Fruit fly (Drosophila melanogaster): ENCODE data around the gene CG1677.

DNA sequence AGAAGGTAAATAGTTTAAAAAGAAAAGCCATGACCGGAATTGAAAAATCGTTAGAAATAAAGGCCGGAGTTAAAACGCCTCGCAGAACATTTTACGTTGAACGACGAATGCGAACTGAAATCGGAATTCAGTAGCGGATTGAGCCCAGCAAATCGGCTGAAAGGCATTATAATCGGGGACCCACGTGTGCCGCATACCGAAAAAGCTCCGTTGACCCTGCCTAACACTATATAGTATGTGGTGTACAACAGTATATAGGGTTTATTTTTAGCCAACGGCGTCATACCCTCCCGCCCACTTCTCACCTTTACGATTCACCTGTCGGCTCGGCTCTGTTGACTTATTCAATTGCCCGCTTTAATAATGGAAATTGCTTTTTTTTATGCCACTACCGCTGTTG is 6.2 kb upstream of the CG1677 start, which contains the start of gene CG42246:
- TF ChIP-seq usp (GFP tag; optimal IDR thresholded peaks at IDR 0.05) (no peak), EcR (GFP tag; optimal IDR thresholded peaks at IDR 0.05) (no peak), CG8478 (optimal IDR thresholded peaks at IDR 0.05) (no peak), Dll (optimal IDR thresholded peaks at IDR 0.05) (no peak), psq (optimal IDR thresholded peaks at IDR 0.05) (no peak), pan (optimal IDR thresholded peaks at IDR 0.05) (no peak)

Measured in whole organism.